Fruit fly (Drosophila melanogaster) whole organism, embryonic: ENCODE results near the gene CG13898.

Experiments
- Atf3 ChIP-seq: fragments of 200-800 bp; sonication (Bioruptor generic); optimal IDR thresholded peaks from 3 replicates; lab custom pipeline; 2016; ENCODE audit warnings: missing biosample characterization, missing genetic modification characterization
- BEAF-32 ChIP-seq: fragments of 200-800 bp; sonication (Bioruptor generic); optimal IDR thresholded peaks from 3 replicates; lab custom pipeline; 2017; ENCODE audit warnings: missing biosample characterization, missing genetic modification characterization, mild to moderate bottlenecking, moderate library complexity, missing genetic modification reagents
- CG11696 ChIP-seq: fragments of 200-800 bp; sonication (Bioruptor generic); IDR thresholded peaks from 2 replicates; pipeline ENCODE4 v1.3.6; 2022; ENCODE audit warnings: missing biosample characterization, missing genetic modification characterization
- CG11723 ChIP-seq: fragments of 200-800 bp; sonication (Bioruptor generic); optimal IDR thresholded peaks from 2 replicates; lab custom pipeline; 2017; ENCODE audit warnings: missing biosample characterization, mild to moderate bottlenecking, missing genetic modification characterization
- CG12769 ChIP-seq: fragments of 200-800 bp; sonication (Bioruptor generic); optimal IDR thresholded peaks from 2 replicates; lab custom pipeline; 2019; ENCODE audit warnings: missing biosample characterization, mild to moderate bottlenecking, missing genetic modification characterization, moderate library complexity
- CG13775 ChIP-seq: fragments of 200-800 bp; sonication (Bioruptor generic); optimal IDR thresholded peaks from 3 replicates; lab custom pipeline; 2017; ENCODE audit warnings: missing biosample characterization, mild to moderate bottlenecking, missing genetic modification characterization
- CG14014 ChIP-seq: fragments of 200-800 bp; sonication (Bioruptor generic); IDR thresholded peaks from 2 replicates; pipeline ENCODE4 v1.3.6; 2022; ENCODE audit warnings: missing biosample characterization, missing genetic modification characterization
- CG15011 ChIP-seq: fragments of 200-800 bp; sonication (Bioruptor generic); optimal IDR thresholded peaks from 3 replicates; lab custom pipeline; 2018; ENCODE audit warnings: missing biosample characterization, mild to moderate bottlenecking, missing genetic modification characterization
- CG16813 ChIP-seq: fragments of 200-800 bp; sonication (Bioruptor generic); IDR thresholded peaks from 3 replicates; pipeline ENCODE4 v1.3.6; 2022; ENCODE audit warnings: missing biosample characterization, missing genetic modification characterization; ENCODE audit not compliant: partially characterized antibody
- CG18011 ChIP-seq: fragments of 200-800 bp; sonication (Bioruptor generic); optimal IDR thresholded peaks from 2 replicates; lab custom pipeline; 2017; ENCODE audit warnings: missing biosample characterization, missing genetic modification characterization, mild to moderate bottlenecking, moderate library complexity, missing genotype
- CG31224 ChIP-seq: fragments of 200-800 bp; sonication (Bioruptor generic); IDR thresholded peaks from 2 replicates; pipeline ENCODE4 v1.3.6; 2022; ENCODE audit warnings: missing biosample characterization, missing genetic modification characterization
- CG34376 ChIP-seq: fragments of 200-800 bp; sonication (Bioruptor generic); optimal IDR thresholded peaks from 2 replicates; lab custom pipeline; 2018; ENCODE audit warnings: missing biosample characterization, mild to moderate bottlenecking, missing genetic modification characterization
- CG3847 ChIP-seq: fragments of 200-800 bp; sonication (Bioruptor generic); IDR thresholded peaks from 2 replicates; pipeline ENCODE4 v1.3.6; 2022; ENCODE audit warnings: missing biosample characterization, missing genetic modification characterization
- CG3995 ChIP-seq: fragments of 200-800 bp; sonication (Bioruptor generic); optimal IDR thresholded peaks from 3 replicates; lab custom pipeline; 2016; ENCODE audit warnings: missing biosample characterization, missing genetic modification characterization
- CG4617 ChIP-seq: fragments of 200-800 bp; sonication (Bioruptor generic); optimal IDR thresholded peaks from 3 replicates; lab custom pipeline; 2016; ENCODE audit warnings: missing biosample characterization, missing genetic modification characterization, borderline replicate concordance
- CG4820 ChIP-seq: fragments of 200-800 bp; sonication (Bioruptor generic); optimal IDR thresholded peaks from 3 replicates; lab custom pipeline; 2016; ENCODE audit warnings: missing biosample characterization, missing genetic modification characterization
- CG6254 ChIP-seq: fragments of 200-800 bp; sonication (Bioruptor generic); optimal IDR thresholded peaks from 3 replicates; lab custom pipeline; 2017; ENCODE audit warnings: mild to moderate bottlenecking, missing biosample characterization, missing genetic modification reagents, missing genetic modification characterization
- CG7963 ChIP-seq: fragments of 200-800 bp; sonication (Bioruptor generic); IDR thresholded peaks from 3 replicates; pipeline ENCODE4 v1.3.6; 2022; ENCODE audit warnings: missing biosample characterization, missing genetic modification characterization; ENCODE audit not compliant: partially characterized antibody
- CG9215 ChIP-seq: fragments of 200-800 bp; sonication (Bioruptor generic); IDR thresholded peaks from 2 replicates; pipeline ENCODE4 v1.3.6; 2022; ENCODE audit warnings: missing biosample characterization, missing genetic modification characterization
- CG9932 ChIP-seq: fragments of 200-800 bp; sonication (Bioruptor generic); IDR thresholded peaks from 2 replicates; pipeline ENCODE4 v1.3.6; 2022; ENCODE audit warnings: missing biosample characterization, missing genetic modification characterization
- Dad ChIP-seq: fragments of 200-800 bp; sonication (Bioruptor generic); optimal IDR thresholded peaks from 3 replicates; lab custom pipeline; 2016; ENCODE audit warnings: missing biosample characterization, missing genetic modification characterization
- Doc3 ChIP-seq: fragments of 200-800 bp; sonication (Bioruptor generic); IDR thresholded peaks from 3 replicates; pipeline ENCODE4 v1.3.6; 2022; ENCODE audit warnings: missing biosample characterization, missing genetic modification characterization; ENCODE audit not compliant: partially characterized antibody
- ERR ChIP-seq: fragments of 200-800 bp; sonication (Bioruptor generic); optimal IDR thresholded peaks from 2 replicates; lab custom pipeline; 2016; ENCODE audit warnings: missing biosample characterization, missing genetic modification characterization
- HLH4C ChIP-seq: fragments of 200-800 bp; sonication (Bioruptor generic); IDR thresholded peaks from 3 replicates; pipeline ENCODE4 v1.3.6; 2022; ENCODE audit warnings: missing biosample characterization, missing genetic modification characterization; ENCODE audit not compliant: partially characterized antibody
- Med ChIP-seq: fragments of 200-800 bp; sonication (Bioruptor generic); peaks from one replicate; lab custom pipeline; 2016; ENCODE audit warnings: missing biosample characterization, missing genetic modification characterization, mild to moderate bottlenecking, inconsistent platforms, moderate library complexity
- NC2β ChIP-seq: fragments of 200-800 bp; sonication (Bioruptor generic); optimal IDR thresholded peaks from 2 replicates; lab custom pipeline; 2016; ENCODE audit warnings: missing biosample characterization, missing genetic modification characterization
- Opbp ChIP-seq: fragments of 200-800 bp; sonication (Bioruptor generic); IDR thresholded peaks from 3 replicates; pipeline ENCODE4 v1.3.6; 2022; ENCODE audit warnings: missing biosample characterization, missing genetic modification characterization; ENCODE audit not compliant: partially characterized antibody
- Ravus ChIP-seq: fragments of 200-800 bp; sonication (Bioruptor generic); IDR thresholded peaks from 2 replicates; pipeline ENCODE4 v1.3.6; 2022; ENCODE audit warnings: missing biosample characterization, missing genetic modification characterization
- Rfx ChIP-seq: fragments of 200-800 bp; sonication (Bioruptor generic); IDR thresholded peaks from 2 replicates; pipeline ENCODE4 v1.3.6; 2022; ENCODE audit warnings: missing biosample characterization, missing genetic modification characterization
- Scr ChIP-seq: fragments of 200-800 bp; sonication (Bioruptor generic); IDR thresholded peaks from 2 replicates; pipeline ENCODE4 v1.3.6; 2022; ENCODE audit warnings: missing biosample characterization, missing genetic modification characterization; ENCODE audit not compliant: partially characterized antibody
- Sox102F ChIP-seq: fragments of 200-800 bp; sonication (Bioruptor generic); optimal IDR thresholded peaks from 2 replicates; lab custom pipeline; 2018; ENCODE audit warnings: missing biosample characterization, mild to moderate bottlenecking, missing genetic modification characterization, moderate library complexity
- Sry-δ ChIP-seq: fragments of 200-800 bp; sonication (Bioruptor generic); optimal IDR thresholded peaks from 2 replicates; lab custom pipeline; 2016; ENCODE audit warnings: missing biosample characterization, missing genetic modification characterization
- YL-1 ChIP-seq: fragments of 200-800 bp; sonication (Bioruptor generic); optimal IDR thresholded peaks from 3 replicates; lab custom pipeline; 2017; ENCODE audit warnings: missing biosample characterization, mild to moderate bottlenecking, missing genetic modification characterization
- al ChIP-seq: fragments of 200-800 bp; sonication (Bioruptor generic); IDR thresholded peaks from 2 replicates; pipeline ENCODE4 v1.3.6; 2022; ENCODE audit warnings: missing biosample characterization, missing genetic modification characterization
- aop ChIP-seq: fragments of 200-800 bp; sonication (Bioruptor generic); IDR thresholded peaks from 2 replicates; pipeline ENCODE4 v1.3.6; 2022; ENCODE audit warnings: missing biosample characterization, missing genetic modification characterization
- btn ChIP-seq: fragments of 200-800 bp; sonication (Bioruptor generic); optimal IDR thresholded peaks from 2 replicates; lab custom pipeline; 2016; ENCODE audit warnings: missing biosample characterization, missing genetic modification characterization
- ci ChIP-seq: fragments of 200-800 bp; sonication (Bioruptor generic); IDR thresholded peaks from 3 replicates; pipeline ENCODE4 v1.3.6; 2022; ENCODE audit warnings: missing biosample characterization, missing genetic modification characterization
- crp ChIP-seq, 2 experiments: fragments of 200-800 bp; sonication (Bioruptor generic); optimal IDR thresholded peaks; 2 replicates in 1 of 2; 3 replicates in 1 of 2; lab custom pipeline; 2017; ENCODE audit warnings: missing biosample characterization in 2 of 2, missing genetic modification characterization in 2 of 2, mild to moderate bottlenecking in 1 of 2, moderate library complexity in 1 of 2
- hkb ChIP-seq, 2 experiments: fragments of 200-800 bp in 1 of 2; fragments of >200 bp in 1 of 2; sonication (Bioruptor generic) in 1 of 2; IDR thresholded peaks in 1 of 2; optimal IDR thresholded peaks in 1 of 2; 2 replicates each; pipeline versions ENCODE4 v1.3.6 to Lab custom; 2017 to 2022; ENCODE audit warnings: missing biosample characterization in 1 of 2, missing genetic modification characterization in 1 of 2
- mld ChIP-seq: fragments of 200-800 bp; sonication (Bioruptor generic); IDR thresholded peaks from 3 replicates; pipeline ENCODE4 v1.3.6; 2022; ENCODE audit warnings: missing biosample characterization, missing genetic modification characterization; ENCODE audit not compliant: partially characterized antibody
- p53 ChIP-seq: fragments of 200-800 bp; sonication (Bioruptor generic); optimal IDR thresholded peaks from 2 replicates; lab custom pipeline; 2016; ENCODE audit warnings: missing biosample characterization, missing genetic modification characterization
- pita ChIP-seq: fragments of 200-800 bp; sonication (Bioruptor generic); optimal IDR thresholded peaks from 2 replicates; lab custom pipeline; 2017; ENCODE audit warnings: missing biosample characterization, mild to moderate bottlenecking, missing genetic modification characterization
- psq ChIP-seq: fragments of 200-800 bp; sonication (Bioruptor generic); optimal IDR thresholded peaks from 2 replicates; lab custom pipeline; 2017; ENCODE audit warnings: missing biosample characterization, missing genetic modification characterization
- ranshi ChIP-seq: fragments of 200-800 bp; sonication (Bioruptor generic); IDR thresholded peaks from 2 replicates; pipeline ENCODE4 v1.3.6; 2022; ENCODE audit warnings: missing biosample characterization, missing genetic modification characterization
- row ChIP-seq: fragments of 200-800 bp; sonication (Bioruptor generic); IDR thresholded peaks from 3 replicates; pipeline ENCODE4 v1.3.6; 2022; ENCODE audit warnings: missing biosample characterization, missing genetic modification characterization
- slbo ChIP-seq: fragments of 200-800 bp; sonication (Bioruptor generic); IDR thresholded peaks from 2 replicates; pipeline ENCODE4 v1.3.6; 2022; ENCODE audit warnings: missing biosample characterization, missing genetic modification characterization
- sna ChIP-seq: fragments of 200-800 bp; sonication (Bioruptor generic); IDR thresholded peaks from 2 replicates; pipeline ENCODE4 v1.3.6; 2022; ENCODE audit warnings: missing biosample characterization, missing genetic modification characterization; ENCODE audit not compliant: partially characterized antibody
- tx ChIP-seq: fragments of 200-800 bp; sonication (Bioruptor generic); optimal IDR thresholded peaks from 2 replicates; lab custom pipeline; 2016; ENCODE audit warnings: missing biosample characterization, missing genetic modification characterization
- vnd ChIP-seq: fragments of 200-800 bp; sonication (Bioruptor generic); IDR thresholded peaks from 3 replicates; pipeline ENCODE4 v1.3.6; 2022; ENCODE audit warnings: missing biosample characterization, missing genetic modification characterization; ENCODE audit not compliant: partially characterized antibody

Gene CG13898

dm6 chr3L:833878-834277, 30.0 kb upstream of the CG13898 start, which contains the start of gene CG42553 (continued):
- TF ChIP-seq CG9932 (GFP tag; lab: Robert Waterston, UW) (peak; percentile 9; the same call in 1 of the 2 replicates), NC2β (GFP tag; lab: Kevin White, UChicago) (no peak), vnd (0 out of 3 replicates have a peak, but pooled peaks have one; percentile 15), slbo (GFP tag; lab: Robert Waterston, UW) (peak; percentile 49; the same call in 1 of the 2 replicates), CG11723 (GFP tag; lab: Kevin White, UChicago) (no peak), BEAF-32 (GFP tag; lab: Kevin White, UChicago) (peak; percentile 49), CG18011 (GFP tag; lab: Kevin White, UChicago) (no peak), CG4617 (peak; percentile 5), Doc3 (GFP tag; lab: Robert Waterston, UW) (peak; percentile 48; the same call in 2 of the 3 replicates), ERR (no peak), hkb (optimal IDR thresholded peaks at IDR 0.05; lab: Kevin White, UChicago) (no peak), hkb (GFP tag; IDR thresholded peaks at IDR 0.05; lab: Robert Waterston, UW) (no peak), Med (GFP tag; lab: Kevin White, UChicago) (peak; percentile 82), CG12769 (no peak), CG16813 (GFP tag; lab: Robert Waterston, UW) (peak; percentile 23), tx (GFP tag; lab: Kevin White, UChicago) (no peak), ci (no peak), row (GFP tag; lab: Robert Waterston, UW) (peak; percentile 77), pita (GFP tag; lab: Kevin White, UChicago) (no peak), Scr (GFP tag; lab: Robert Waterston, UW) (peak; percentile 39; the same call in 1 of the 2 replicates), CG3847 (peak; percentile 32; the same call in 1 of the 2 replicates), CG14014 (no peak), CG6254 (GFP tag; lab: Kevin White, UChicago) (no peak), Opbp (peak; percentile 65; the same call in 2 of the 3 replicates), CG31224 (GFP tag; lab: Robert Waterston, UW) (no peak), psq (no peak), Sry-δ (peak; percentile 14), mld (no peak), CG11696 (GFP tag; lab: Robert Waterston, UW) (no peak), Atf3 (GFP tag; lab: Kevin White, UChicago) (no peak), CG7963 (peak; percentile 28; the same call in 1 of the 3 replicates), aop (GFP tag; lab: Robert Waterston, UW) (no peak), CG13775 (GFP tag; lab: Kevin White, UChicago) (no peak), Dad (no peak), CG9215 (GFP tag; lab: Robert Waterston, UW) (peak; percentile 99), sna (GFP tag; lab: Robert Waterston, UW) (peak; percentile 28; the same call in 1 of the 2 replicates), Ravus (GFP tag; lab: Robert Waterston, UW) (no peak), Rfx (GFP tag; lab: Robert Waterston, UW) (peak; percentile 31; the same call in 1 of the 2 replicates), CG15011 (no peak), ranshi (GFP tag; lab: Robert Waterston, UW) (0 out of 2 replicates have a peak, but pooled peaks have one; percentile 28), p53 (GFP tag; lab: Kevin White, UChicago) (no peak), HLH4C (GFP tag; lab: Robert Waterston, UW) (peak; percentile 37; the same call in 2 of the 3 replicates), YL-1 (peak; percentile 20), al (GFP tag; lab: Robert Waterston, UW) (no peak), CG3995 (GFP tag; lab: Kevin White, UChicago) (peak; percentile 89), CG4820 (GFP tag; lab: Kevin White, UChicago) (no peak), Sox102F (GFP tag; lab: Kevin White, UChicago) (no peak), crp (GFP tag; optimal IDR thresholded peaks at IDR 0.05; lab: Kevin White, UChicago) (peak; percentile 24 to 86), CG34376 (GFP tag; lab: Kevin White, UChicago) (no peak), btn (GFP tag; lab: Kevin White, UChicago) (no peak)
